Worm (Caenorhabditis elegans) whole organism, L4/young adult: ENCODE data around the gene sdz-23.

Source experiments
- dao-5 ChIP-seq: sonication (generic microtip); optimal IDR thresholded peaks from 2 replicates; lab custom pipeline; 2016; ENCODE audit warnings: missing genotype, missing genetic modification characterization, moderate library complexity, missing compliant biosample characterization
- him-1 ChIP-seq: sonication (generic microtip); optimal IDR thresholded peaks from 2 replicates; lab custom pipeline; 2016; ENCODE audit warnings: missing genotype, missing genetic modification reagents, missing genetic modification characterization, missing compliant biosample characterization

- TF ChIP-seq him-1 (no peak), dao-5 (no peak)
Measured at ce11 chrV:8067800-8068199, 31.6 kb upstream of the sdz-23 start, which contains the start of gene str-140.
